Worm (Caenorhabditis elegans) whole organism, L4 larva: ENCODE data around the gene Y45G12B.2.

Experiments used
- D1046.2 ChIP-seq: fragments of 200-800 bp; sonication (Bioruptor generic); IDR thresholded peaks from 2 replicates; pipeline ENCODE4 v1.3.6; 2022; ENCODE audit warnings: missing genetic modification characterization, missing compliant biosample characterization
- F49E8.2 ChIP-seq: sonication (generic microtip); optimal IDR thresholded peaks from 2 replicates; lab custom pipeline; 2016; ENCODE audit warnings: missing compliant biosample characterization, mild to moderate bottlenecking, missing genetic modification characterization, borderline replicate concordance
- T26A8.4 ChIP-seq: fragments of 200-800 bp; sonication (Bioruptor generic); IDR thresholded peaks from 2 replicates; pipeline ENCODE4 v1.3.6; 2022; ENCODE audit warnings: missing genetic modification characterization, missing compliant biosample characterization
- Y48G9A.11 ChIP-seq: fragments of 200-800 bp; sonication (Bioruptor generic); IDR thresholded peaks from 2 replicates; pipeline ENCODE4 v1.3.6; 2022; ENCODE audit warnings: missing genetic modification reagents, missing genetic modification characterization, missing compliant biosample characterization
- ZK337.2 ChIP-seq: fragments of 200-800 bp; sonication (Bioruptor generic); IDR thresholded peaks from 2 replicates; pipeline ENCODE4 v1.3.6; 2022; ENCODE audit warnings: missing genetic modification reagents, missing genetic modification characterization, missing compliant biosample characterization
- aha-1 ChIP-seq: fragments of 150-350 bp; peaks from one replicate; lab custom pipeline; 2014; ENCODE audit warnings: missing biosample characterization, missing genetic modification characterization
- arid-1 ChIP-seq: fragments of 200-800 bp; sonication (Bioruptor generic); conservative IDR thresholded peaks from 2 replicates; pipeline ENCODE4 v1.3.6; 2022; ENCODE audit warnings: missing genetic modification reagents, missing genetic modification characterization, missing compliant biosample characterization
- ceh-28 ChIP-seq: fragments of 150-350 bp; optimal IDR thresholded peaks from 2 replicates; lab custom pipeline; 2014; ENCODE audit warnings: missing biosample characterization, missing genetic modification reagents, missing genetic modification characterization
- ceh-44 ChIP-seq: fragments of 200-800 bp; sonication (Bioruptor generic); IDR thresholded peaks from 2 replicates; pipeline ENCODE4 v1.3.6; 2022; ENCODE audit warnings: missing genetic modification reagents, missing genetic modification characterization, missing compliant biosample characterization
- daf-16 ChIP-seq, 3 experiments: sonication (generic microtip); optimal IDR thresholded peaks; 2 replicates each; lab custom pipeline; 2016 to 2017; ENCODE audit warnings: missing genetic modification characterization in 3 of 3, missing genetic modification reagents in 3 of 3, mild to moderate bottlenecking in 2 of 3, missing compliant biosample characterization in 2 of 3, missing biosample characterization in 1 of 3, moderate library complexity in 1 of 3
- dmd-6 ChIP-seq: fragments of 200-800 bp; sonication (Bioruptor generic); IDR thresholded peaks from 2 replicates; pipeline ENCODE4 v1.3.6; 2022; ENCODE audit warnings: missing genetic modification reagents, missing genetic modification characterization, missing compliant biosample characterization
- dpl-1 ChIP-seq: fragments of 150-350 bp; optimal IDR thresholded peaks from 2 replicates; lab custom pipeline; 2014; ENCODE audit warnings: missing biosample characterization, missing genetic modification reagents, missing genetic modification characterization
- dve-1 ChIP-seq: sonication (generic microtip); optimal IDR thresholded peaks from 2 replicates; lab custom pipeline; 2017; ENCODE audit warnings: antibody characterized with exemption, mild to moderate bottlenecking, missing genetic modification characterization, missing compliant biosample characterization; ENCODE audit not compliant: insufficient read depth
- fkh-10 ChIP-seq: fragments of 150-350 bp; optimal IDR thresholded peaks from 2 replicates; lab custom pipeline; 2014; ENCODE audit warnings: missing biosample characterization, missing genetic modification reagents, missing genetic modification characterization
- fos-1 ChIP-seq: fragments of 150-350 bp; optimal IDR thresholded peaks from 2 replicates; lab custom pipeline; 2014; ENCODE audit warnings: missing biosample characterization, missing genetic modification characterization
- gei-8 ChIP-seq: fragments of 200-800 bp; sonication (Bioruptor generic); optimal IDR thresholded peaks from 2 replicates; lab custom pipeline; 2018; ENCODE audit warnings: mild to moderate bottlenecking, missing genetic modification characterization, missing compliant biosample characterization
- hif-1 ChIP-seq, 2 experiments: sonication (generic microtip); optimal IDR thresholded peaks; 2 replicates each; lab custom pipeline; 2016 to 2017; ENCODE audit warnings: missing compliant biosample characterization in 2 of 2, missing genetic modification characterization in 2 of 2, missing genetic modification reagents in 2 of 2, missing genotype in 2 of 2, mild to moderate bottlenecking in 1 of 2
- hlh-11 ChIP-seq: fragments of 200-800 bp; sonication (Bioruptor generic); optimal IDR thresholded peaks from 2 replicates; lab custom pipeline; 2018; ENCODE audit warnings: mild to moderate bottlenecking, missing genetic modification characterization, missing compliant biosample characterization
- hlh-30 ChIP-seq: sonication (generic microtip); optimal IDR thresholded peaks from 2 replicates; lab custom pipeline; 2017; ENCODE audit warnings: antibody characterized with exemption, mild to moderate bottlenecking, missing genetic modification characterization, missing compliant biosample characterization; ENCODE audit not compliant: insufficient read depth
- hmg-1.1 ChIP-seq: fragments of 200-800 bp; sonication (Bioruptor generic); IDR thresholded peaks from 2 replicates; pipeline ENCODE4 v1.3.6; 2022; ENCODE audit warnings: missing genetic modification reagents, missing genetic modification characterization, missing compliant biosample characterization
- lim-7 ChIP-seq: fragments of 200-800 bp; sonication (Bioruptor generic); IDR thresholded peaks from 2 replicates; pipeline ENCODE4 v1.3.6; 2022; ENCODE audit warnings: missing genetic modification characterization, missing compliant biosample characterization
- lin-13 ChIP-seq: fragments of 150-350 bp; optimal IDR thresholded peaks from 2 replicates; lab custom pipeline; 2014; ENCODE audit warnings: missing biosample characterization, missing genetic modification reagents, missing genetic modification characterization
- lin-29 ChIP-seq: fragments of 200-800 bp; sonication (Bioruptor generic); IDR thresholded peaks from 2 replicates; pipeline ENCODE4 v1.3.6; 2022; ENCODE audit warnings: missing genetic modification reagents, missing genetic modification characterization, missing compliant biosample characterization
- lin-38 ChIP-seq: fragments of 200-800 bp; sonication (Bioruptor generic); IDR thresholded peaks from 2 replicates; pipeline ENCODE4 v1.3.6; 2022; ENCODE audit warnings: missing genetic modification reagents, missing genetic modification characterization, missing compliant biosample characterization
- lir-3 ChIP-seq: sonication (generic microtip); optimal IDR thresholded peaks from 2 replicates; lab custom pipeline; 2016; ENCODE audit warnings: mild to moderate bottlenecking, missing genetic modification characterization, missing compliant biosample characterization
- lsy-2 ChIP-seq, 2 experiments: fragments of 150-350 bp in 1 of 2; sonication (generic microtip) in 1 of 2; optimal IDR thresholded peaks; 2 replicates each; lab custom pipeline; 2014 to 2017; ENCODE audit warnings: missing biosample characterization in 2 of 2, missing genetic modification characterization in 2 of 2
- madf-5 ChIP-seq, 2 experiments: fragments of 200-800 bp; sonication (Bioruptor generic); IDR thresholded peaks; 2 replicates each; pipeline ENCODE4 v1.3.6; 2022; ENCODE audit warnings: missing compliant biosample characterization in 2 of 2, missing genetic modification characterization in 2 of 2
- mep-1 ChIP-seq: fragments of 150-350 bp; sonication (generic microtip); optimal IDR thresholded peaks from 3 replicates; lab custom pipeline; 2014; ENCODE audit warnings: missing biosample characterization, missing genetic modification characterization
- mes-2 ChIP-seq: sonication (generic microtip); optimal IDR thresholded peaks from 2 replicates; lab custom pipeline; 2016; ENCODE audit warnings: missing genotype, mild to moderate bottlenecking, missing genetic modification characterization, missing compliant biosample characterization; ENCODE audit not compliant: poor library complexity, severe bottlenecking
- mxl-2 ChIP-seq: fragments of 200-800 bp; sonication (Bioruptor generic); conservative IDR thresholded peaks from 2 replicates; pipeline ENCODE4 v1.3.6; 2022; ENCODE audit warnings: missing genetic modification reagents, missing genetic modification characterization, missing compliant biosample characterization
- mxl-3 ChIP-seq: fragments of 200-800 bp; sonication (Bioruptor generic); optimal IDR thresholded peaks from 2 replicates; lab custom pipeline; 2018; ENCODE audit warnings: mild to moderate bottlenecking, missing genetic modification characterization, missing compliant biosample characterization
- nhr-11 ChIP-seq: fragments of 150-350 bp; optimal IDR thresholded peaks from 2 replicates; lab custom pipeline; 2014; ENCODE audit warnings: missing biosample characterization, missing genetic modification characterization
- nhr-111 ChIP-seq: fragments of 200-800 bp; sonication (Bioruptor generic); optimal IDR thresholded peaks from 2 replicates; lab custom pipeline; 2018; ENCODE audit warnings: mild to moderate bottlenecking, missing genetic modification characterization, missing compliant biosample characterization
- nhr-25 ChIP-seq: sonication (generic microtip); optimal IDR thresholded peaks from 2 replicates; lab custom pipeline; 2017; ENCODE audit warnings: missing genetic modification characterization, mild to moderate bottlenecking, missing compliant biosample characterization, antibody characterized with exemption, moderate library complexity, borderline replicate concordance; ENCODE audit not compliant: insufficient read depth
- nhr-28 ChIP-seq: fragments of 150-350 bp; optimal IDR thresholded peaks from 2 replicates; lab custom pipeline; 2014; ENCODE audit warnings: missing biosample characterization, missing genetic modification characterization
- nhr-6 ChIP-seq: fragments of 150-350 bp; optimal IDR thresholded peaks from 2 replicates; lab custom pipeline; 2014; ENCODE audit warnings: missing biosample characterization, missing genetic modification characterization
- nhr-77 ChIP-seq: fragments of 150-350 bp; optimal IDR thresholded peaks from 2 replicates; lab custom pipeline; 2014; ENCODE audit warnings: missing biosample characterization, missing genetic modification characterization
- pha-4 ChIP-seq, 2 experiments: fragments of 150-350 bp in 1 of 2; fragments of 200-800 bp in 1 of 2; sonication (Bioruptor generic) in 1 of 2; IDR thresholded peaks in 1 of 2; optimal IDR thresholded peaks in 1 of 2; 2 replicates each; pipeline versions ENCODE4 v1.3.6 to Lab custom; 2014 to 2022; ENCODE audit warnings: missing genetic modification characterization in 2 of 2, missing genetic modification reagents in 2 of 2, missing biosample characterization in 1 of 2, missing compliant biosample characterization in 1 of 2
- pqm-1 ChIP-seq: sonication (generic microtip); optimal IDR thresholded peaks from 2 replicates; lab custom pipeline; 2017; ENCODE audit warnings: missing biosample characterization, missing genetic modification characterization
- rbr-2 ChIP-seq: sonication (generic microtip); optimal IDR thresholded peaks from 2 replicates; lab custom pipeline; 2016; ENCODE audit warnings: missing genotype, missing genetic modification characterization, missing compliant biosample characterization
- set-16 ChIP-seq: fragments of 200-800 bp; sonication (Bioruptor generic); IDR thresholded peaks from 2 replicates; pipeline ENCODE4 v1.3.6; 2022; ENCODE audit warnings: missing genetic modification reagents, missing genetic modification characterization, missing compliant biosample characterization
- unc-130 ChIP-seq: sonication (generic microtip); optimal IDR thresholded peaks from 2 replicates; lab custom pipeline; 2016; ENCODE audit warnings: missing genetic modification reagents, missing genetic modification characterization, missing compliant biosample characterization
- vab-7 ChIP-seq: fragments of 200-800 bp; sonication (Bioruptor generic); IDR thresholded peaks from 2 replicates; pipeline ENCODE4 v1.3.6; 2022; ENCODE audit warnings: missing genetic modification reagents, missing genetic modification characterization, missing compliant biosample characterization
- zfp-2 ChIP-seq: sonication (generic microtip); optimal IDR thresholded peaks from 2 replicates; lab custom pipeline; 2016; ENCODE audit warnings: mild to moderate bottlenecking, missing genetic modification characterization, missing compliant biosample characterization

Y45G12B.2 gene

DNA sequence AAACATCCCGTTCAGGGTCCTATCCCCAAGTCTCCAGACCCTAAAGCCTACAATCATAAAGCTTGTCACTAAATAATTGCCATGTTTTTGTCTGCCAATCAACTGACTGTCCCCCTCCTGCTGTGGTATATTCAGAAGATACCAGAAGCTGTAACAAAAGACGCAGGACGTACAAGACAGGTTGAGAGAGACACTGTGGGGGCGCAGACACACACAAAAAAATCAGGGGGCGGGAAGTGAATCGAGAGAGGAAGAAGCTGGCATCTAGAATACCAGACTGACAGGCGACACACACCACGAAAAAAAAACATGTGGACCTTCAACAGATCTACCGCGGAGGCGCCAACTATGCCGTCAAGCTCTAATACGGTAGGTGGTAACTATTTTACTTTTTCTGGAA, 23.4 kb upstream of the Y45G12B.2 start, which contains the start of gene kel-8:
kel-8 (plus strand) TSS at position 301 of the 400 bp plus-strand sequence.
- TF ChIP-seq ceh-44 (GFP tag; lab: Robert Waterston, UW), result no peak
- peak; percentile 30 for TF ChIP-seq hlh-11
- peak; percentile 45 for TF ChIP-seq hlh-30 (tag; lab: Kevin White, UChicago)
- peak; percentile 37 for TF ChIP-seq aha-1 (tag; lab: Kevin White, UChicago)

DNA sequence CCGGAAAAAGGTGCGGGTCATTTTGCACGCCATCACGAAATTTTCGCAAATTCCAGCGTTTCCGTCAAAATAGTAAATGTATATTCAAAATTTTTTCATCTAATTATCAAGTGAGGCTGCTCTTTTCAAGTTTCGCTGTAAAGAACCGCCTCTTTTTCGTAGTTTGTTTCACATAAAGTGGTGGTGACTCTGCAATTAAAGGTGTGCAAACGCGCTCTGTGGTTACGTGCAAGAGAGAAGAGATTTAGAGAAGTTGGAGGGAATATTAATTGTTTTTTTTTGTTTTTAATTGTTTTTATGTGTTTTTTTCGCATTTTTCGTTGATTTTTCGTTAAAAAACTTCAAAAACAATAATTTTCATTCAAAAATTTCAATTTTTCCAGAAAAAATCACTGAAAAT, 22.0 kb upstream of the Y45G12B.2 start, which contains the start of gene W02G9.3:
W02G9.3 (plus strand) TSS at position 384 of the 400 bp plus-strand sequence.
- peak; percentile 24; the same call in 1 of the 2 replicates for TF ChIP-seq dmd-6 (GFP tag; lab: Robert Waterston, UW)
- TF ChIP-seq vab-7 (GFP tag; lab: Robert Waterston, UW), result peak; percentile 27; the same call in 1 of the 2 replicates
- peak; percentile 97 for TF ChIP-seq lin-38 (GFP tag; lab: Robert Waterston, UW)
- 0 out of 2 replicates have a peak, but pooled peaks have one; percentile 11 for TF ChIP-seq ceh-44 (GFP tag; lab: Robert Waterston, UW)
- peak; percentile 86 for TF ChIP-seq lin-13 (GFP tag; lab: Kevin White, UChicago)
- peak; percentile 96 for TF ChIP-seq nhr-11 (tag; lab: Kevin White, UChicago)
- no peak for TF ChIP-seq gei-8 (GFP tag; lab: Kevin White, UChicago)
- TF ChIP-seq hif-1 (tag; optimal IDR thresholded peaks at IDR 0.05; lab: Kevin White, UChicago), result peak in 1 of 2 experiments; percentile 71
- peak; percentile 3 for TF ChIP-seq hlh-11
- TF ChIP-seq hlh-30 (tag; lab: Kevin White, UChicago), result peak; percentile 41
- 0 out of 2 replicates have a peak, but pooled peaks have one; percentile 17 for TF ChIP-seq ZK337.2 (GFP tag; lab: Robert Waterston, UW)
- TF ChIP-seq dpl-1 (GFP tag; lab: Kevin White, UChicago), result peak; percentile 80
- TF ChIP-seq mes-2 (tag; lab: Kevin White, UChicago), result peak; percentile 90
- no peak for TF ChIP-seq fos-1 (tag; lab: Kevin White, UChicago)
- peak; percentile 71 for TF ChIP-seq nhr-28
- TF ChIP-seq nhr-77 (tag; lab: Kevin White, UChicago), result peak; percentile 92
- TF ChIP-seq mep-1, result peak; percentile 70
- peak; percentile 10 to 91 for TF ChIP-seq lsy-2 (tag; optimal IDR thresholded peaks at IDR 0.05; lab: Kevin White, UChicago)
- TF ChIP-seq daf-16 (GFP tag; optimal IDR thresholded peaks at IDR 0.05; lab: Kevin White, UChicago), result no peak
- TF ChIP-seq daf-16 (tag; optimal IDR thresholded peaks at IDR 0.05; lab: Kevin White, UChicago), result peak; percentile 56
- TF ChIP-seq unc-130 (GFP tag; lab: Kevin White, UChicago), result peak; percentile 40
- peak; percentile 83 for TF ChIP-seq dve-1 (tag; lab: Kevin White, UChicago)
- TF ChIP-seq nhr-111 (GFP tag; lab: Kevin White, UChicago), result no peak
- TF ChIP-seq pha-4 (GFP tag; IDR thresholded peaks at IDR 0.05; lab: Robert Waterston, UW), result no peak
- TF ChIP-seq pha-4 (tag; optimal IDR thresholded peaks at IDR 0.05; lab: Kevin White, UChicago), result peak; percentile 81
- TF ChIP-seq lim-7 (GFP tag; lab: Robert Waterston, UW), result no peak
- 0 out of 2 replicates have a peak, but pooled peaks have one; percentile 31 for TF ChIP-seq Y48G9A.11
- peak; percentile 36; the same call in 1 of the 2 replicates for TF ChIP-seq hmg-1.1 (GFP tag; lab: Robert Waterston, UW)
- TF ChIP-seq fkh-10, result peak; percentile 75
- TF ChIP-seq nhr-6 (tag; lab: Kevin White, UChicago), result peak; percentile 22
- TF ChIP-seq nhr-25, result no peak
- peak; percentile 24 for TF ChIP-seq F49E8.2 (tag; lab: Kevin White, UChicago)
- TF ChIP-seq zfp-2 (tag; lab: Kevin White, UChicago), result no peak
- no peak for TF ChIP-seq ceh-28 (tag; lab: Kevin White, UChicago)
- TF ChIP-seq rbr-2 (tag; lab: Kevin White, UChicago), result peak; percentile 68

DNA sequence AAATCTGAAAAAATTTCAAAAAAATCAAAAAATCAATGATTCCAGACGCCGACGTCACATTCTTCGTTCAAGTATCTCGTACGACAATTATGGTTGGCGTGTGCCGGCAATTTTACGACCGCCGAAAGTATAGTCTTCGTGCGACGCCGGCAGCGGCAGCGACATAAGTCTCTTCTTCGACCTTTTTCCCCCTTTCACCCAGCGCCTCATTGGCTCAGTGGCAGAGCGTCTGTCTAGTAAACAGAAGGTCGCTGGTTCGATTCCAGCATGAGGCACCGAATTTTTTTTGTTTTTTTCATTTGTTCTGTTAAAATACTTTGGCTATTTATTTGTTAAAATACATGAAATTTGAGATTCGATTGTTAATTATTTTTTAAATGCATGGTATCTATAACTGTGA, 20.8 kb upstream of the Y45G12B.2 start:
- TF ChIP-seq arid-1 (peak; percentile 55; the same call in 1 of the 2 replicates), T26A8.4 (GFP tag; lab: Robert Waterston, UW) (0 out of 2 replicates have a peak, but pooled peaks have one; percentile 21), set-16 (GFP tag; lab: Robert Waterston, UW) (peak; percentile 48), mxl-3 (GFP tag; lab: Kevin White, UChicago) (peak; percentile 9), vab-7 (GFP tag; lab: Robert Waterston, UW) (peak; percentile 65), unc-130 (GFP tag; lab: Kevin White, UChicago) (peak; percentile 34), dmd-6 (GFP tag; lab: Robert Waterston, UW) (peak; percentile 48), D1046.2 (GFP tag; lab: Robert Waterston, UW) (0 out of 2 replicates have a peak, but pooled peaks have one; percentile 39), mxl-2 (GFP tag; lab: Robert Waterston, UW) (no peak), lin-29 (GFP tag; lab: Robert Waterston, UW) (no peak), pqm-1 (no peak), madf-5 (GFP tag; IDR thresholded peaks at IDR 0.05; lab: Robert Waterston, UW) (peak in 1 of 2 experiments; percentile 79; a peak in 1 of 4 replicates), lir-3 (tag; lab: Kevin White, UChicago) (no peak), Y48G9A.11 (peak; percentile 59; the same call in 1 of the 2 replicates)
